Fruit fly (Drosophila melanogaster) whole organism, prepupa: Measurements from ENCODE around the gene Dip-C.
A peak's percentile ranks its signal among the peaks of the same experiment; 100 is the strongest.

Experiments
- CG10631 ChIP-seq: fragments of 200-800 bp; sonication (Bioruptor generic); optimal IDR thresholded peaks from 2 replicates; lab custom pipeline; 2016; ENCODE audit warnings: missing biosample characterization, missing genetic modification characterization
- CG10669 ChIP-seq: fragments of 200-800 bp; sonication (Bioruptor generic); optimal IDR thresholded peaks from 3 replicates; lab custom pipeline; 2018; ENCODE audit warnings: missing biosample characterization, mild to moderate bottlenecking, missing genetic modification characterization, moderate library complexity
- CG11294 ChIP-seq: fragments of 200-800 bp; sonication (Bioruptor generic); IDR thresholded peaks from 2 replicates; pipeline ENCODE4 v1.3.6; 2022; ENCODE audit warnings: missing biosample characterization, missing genetic modification characterization
- CG15336 ChIP-seq: fragments of 200-800 bp; sonication (Bioruptor generic); IDR thresholded peaks from 2 replicates; pipeline ENCODE4 v1.3.6; 2022; ENCODE audit warnings: missing biosample characterization, missing genetic modification characterization
- CG1621 ChIP-seq: fragments of 200-800 bp; sonication (Bioruptor generic); optimal IDR thresholded peaks from 3 replicates; lab custom pipeline; 2018; ENCODE audit warnings: missing biosample characterization, mild to moderate bottlenecking, missing genetic modification characterization
- CG16779 ChIP-seq: fragments of 200-800 bp; sonication (Bioruptor generic); optimal IDR thresholded peaks from 3 replicates; lab custom pipeline; 2017; ENCODE audit warnings: missing biosample characterization, mild to moderate bottlenecking, missing genetic modification characterization
- CG3032 ChIP-seq: fragments of 200-800 bp; optimal IDR thresholded peaks from 2 replicates; lab custom pipeline; 2019; ENCODE audit warnings: missing biosample characterization, mild to moderate bottlenecking, missing genetic modification characterization, moderate library complexity
- CG3919 ChIP-seq: fragments of 200-800 bp; sonication (Bioruptor generic); optimal IDR thresholded peaks from 3 replicates; lab custom pipeline; 2016; ENCODE audit warnings: missing biosample characterization, missing genetic modification characterization
- CG7368 ChIP-seq: fragments of 200-800 bp; sonication (Bioruptor generic); optimal IDR thresholded peaks from 3 replicates; lab custom pipeline; 2016; ENCODE audit warnings: missing biosample characterization, missing genetic modification characterization
- CG8119 ChIP-seq: fragments of 200-800 bp; sonication (Bioruptor generic); IDR thresholded peaks from 3 replicates; pipeline ENCODE4 v1.3.6; 2022; ENCODE audit warnings: missing biosample characterization, missing genetic modification characterization
- Hr4 ChIP-seq: fragments of 200-800 bp; sonication (Bioruptor generic); optimal IDR thresholded peaks from 3 replicates; lab custom pipeline; 2016; ENCODE audit warnings: missing biosample characterization, missing genetic modification characterization
- OdsH ChIP-seq: fragments of 200-800 bp; sonication (Bioruptor generic); optimal IDR thresholded peaks from 3 replicates; lab custom pipeline; 2016; ENCODE audit warnings: missing biosample characterization, missing genetic modification characterization
- net ChIP-seq: fragments of 200-800 bp; sonication (Bioruptor generic); optimal IDR thresholded peaks from 3 replicates; lab custom pipeline; 2016; ENCODE audit warnings: missing biosample characterization, missing genetic modification characterization
- topi ChIP-seq: fragments of 200-800 bp; sonication (Bioruptor generic); optimal IDR thresholded peaks from 3 replicates; lab custom pipeline; 2016; ENCODE audit warnings: missing biosample characterization, missing genetic modification characterization

- no peak for TF ChIP-seq OdsH (GFP tag; lab: Kevin White, UChicago)
- TF ChIP-seq Hr4 (GFP tag; lab: Kevin White, UChicago), result no peak
- TF ChIP-seq CG16779 (tag; lab: Kevin White, UChicago), result no peak
- TF ChIP-seq net (GFP tag; lab: Kevin White, UChicago), result no peak
- TF ChIP-seq topi, result no peak
- no peak for TF ChIP-seq CG11294
- no peak for TF ChIP-seq CG3919 (GFP tag; lab: Kevin White, UChicago)
- no peak for TF ChIP-seq CG10669 (GFP tag; lab: Kevin White, UChicago)
- no peak for TF ChIP-seq CG8119 (GFP tag; lab: Robert Waterston, UW)
- TF ChIP-seq CG15336 (GFP tag; lab: Robert Waterston, UW), result no peak
- no peak for TF ChIP-seq CG3032 (tag; lab: Kevin White, UChicago)
- peak; percentile 28 for TF ChIP-seq CG10631 (GFP tag; lab: Kevin White, UChicago)
- TF ChIP-seq CG7368 (GFP tag; lab: Kevin White, UChicago), result no peak
- no peak for TF ChIP-seq CG1621
Measured at dm6 chr3R:12369793-12370642, 43.5 kb downstream of the Dip-C start.
